Worm (Caenorhabditis elegans) whole organism, L4 larva: Measurements from ENCODE around the gene best-15.

Experiments used
- D1046.2 ChIP-seq: fragments of 200-800 bp; sonication (Bioruptor generic); IDR thresholded peaks from 2 replicates; pipeline ENCODE4 v1.3.6; 2022; ENCODE audit warnings: missing genetic modification characterization, missing compliant biosample characterization
- T26A8.4 ChIP-seq: fragments of 200-800 bp; sonication (Bioruptor generic); IDR thresholded peaks from 2 replicates; pipeline ENCODE4 v1.3.6; 2022; ENCODE audit warnings: missing genetic modification characterization, missing compliant biosample characterization
- aly-2 ChIP-seq: sonication (generic microtip); optimal IDR thresholded peaks from 2 replicates; lab custom pipeline; 2018; ENCODE audit warnings: missing biosample characterization, missing genetic modification characterization
- ces-1 ChIP-seq: fragments of 150-350 bp; sonication (generic microtip); optimal IDR thresholded peaks from 4 replicates; lab custom pipeline; 2014; ENCODE audit warnings: missing biosample characterization, missing genetic modification reagents, missing genetic modification characterization
- lin-39 ChIP-seq: fragments of 150-350 bp; optimal IDR thresholded peaks from 2 replicates; lab custom pipeline; 2014; ENCODE audit warnings: missing biosample characterization, missing genetic modification reagents, missing genetic modification characterization
- mdl-1 ChIP-seq, 2 experiments: fragments of 150-350 bp in 1 of 2; sonication (generic microtip) in 1 of 2; optimal IDR thresholded peaks; 2 replicates each; lab custom pipeline; 2014 to 2017; ENCODE audit warnings: missing biosample characterization in 2 of 2, missing genetic modification characterization in 2 of 2
- nhr-11 ChIP-seq: fragments of 150-350 bp; optimal IDR thresholded peaks from 2 replicates; lab custom pipeline; 2014; ENCODE audit warnings: missing biosample characterization, missing genetic modification characterization
- nhr-76 ChIP-seq: fragments of 150-350 bp; optimal IDR thresholded peaks from 2 replicates; lab custom pipeline; 2014; ENCODE audit warnings: missing biosample characterization, missing genetic modification characterization
- set-16 ChIP-seq: fragments of 200-800 bp; sonication (Bioruptor generic); IDR thresholded peaks from 2 replicates; pipeline ENCODE4 v1.3.6; 2022; ENCODE audit warnings: missing genetic modification reagents, missing genetic modification characterization, missing compliant biosample characterization
- snpc-4 ChIP-seq: fragments of 150-350 bp; optimal IDR thresholded peaks from 2 replicates; lab custom pipeline; 2014; ENCODE audit warnings: missing biosample characterization, missing genetic modification characterization
- unc-39 ChIP-seq: sonication (generic microtip); optimal IDR thresholded peaks from 2 replicates; lab custom pipeline; 2017; ENCODE audit warnings: missing biosample characterization, missing genetic modification characterization
- unc-62 ChIP-seq, 3 experiments: fragments of 150-350 bp in 1 of 3; sonication (generic microtip); optimal IDR thresholded peaks in 2 of 3; peaks in 1 of 3; 1 replicate in 1 of 3; 2 replicates in 2 of 3; lab custom pipeline; 2014 to 2017; ENCODE audit warnings: missing biosample characterization in 3 of 3, missing genetic modification characterization in 3 of 3, missing genetic modification reagents in 3 of 3, missing genotype in 1 of 3

DNA sequence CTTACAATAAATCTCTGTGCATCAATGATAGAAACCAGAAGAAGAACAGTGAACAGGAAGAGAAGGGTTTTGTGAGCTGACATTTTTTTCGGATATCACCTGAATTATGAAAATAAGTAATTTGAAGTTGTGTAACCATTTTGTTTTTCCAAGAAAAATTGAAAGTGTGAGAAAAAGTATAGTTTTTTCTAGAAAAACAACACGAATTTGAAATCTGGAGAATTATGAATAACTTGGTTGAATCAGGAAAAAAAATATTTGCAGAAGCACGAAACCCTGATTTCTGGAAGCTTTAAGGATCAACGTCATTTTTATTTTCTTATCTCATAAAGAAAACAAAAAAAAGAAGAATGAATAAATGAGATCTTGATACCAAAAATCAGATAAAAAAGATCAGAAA, 42.5 kb upstream of the best-15 start, which contains the start of gene F13E9.12:
- TF ChIP-seq D1046.2, result no peak
- TF ChIP-seq T26A8.4 (GFP tag; lab: Robert Waterston, UW), result no peak
- TF ChIP-seq ces-1, result no peak
- no peak for TF ChIP-seq mdl-1 (tag; optimal IDR thresholded peaks at IDR 0.05; lab: Kevin White, UChicago)
- no peak for TF ChIP-seq nhr-76
- no peak for TF ChIP-seq unc-39 (tag; lab: Kevin White, UChicago)
- no peak for TF ChIP-seq aly-2
- no peak for TF ChIP-seq snpc-4 (tag; lab: Kevin White, UChicago)
- no peak for TF ChIP-seq nhr-11
- no peak for TF ChIP-seq lin-39
- TF ChIP-seq unc-62 (GFP tag; optimal IDR thresholded peaks at IDR 0.05 in 1 of 2; lab: Kevin White, UChicago), result no peak
- TF ChIP-seq unc-62 (tag; optimal IDR thresholded peaks at IDR 0.05; lab: Kevin White, UChicago), result no peak
- TF ChIP-seq set-16 (GFP tag; lab: Robert Waterston, UW), result no peak
